Worm (Caenorhabditis elegans) whole organism, midembryonic: ENCODE measurements around the gene Y51H4A.935.

Source experiments
- T22C8.4 ChIP-seq: fragments of 200-800 bp; sonication (Bioruptor generic); IDR thresholded peaks from 2 replicates; pipeline ENCODE4 v1.3.6; 2022; ENCODE audit warnings: missing genetic modification characterization, missing compliant biosample characterization
- cog-1 ChIP-seq: sonication (generic microtip); optimal IDR thresholded peaks from 2 replicates; lab custom pipeline; 2016; ENCODE audit warnings: missing genetic modification characterization, missing compliant biosample characterization
- klf-2 ChIP-seq: fragments of 200-800 bp; sonication (Bioruptor generic); conservative IDR thresholded peaks from 2 replicates; pipeline ENCODE4 v1.3.6; 2022; ENCODE audit warnings: missing genetic modification reagents, missing genetic modification characterization, missing compliant biosample characterization
- med-1 ChIP-seq: sonication (generic microtip); optimal IDR thresholded peaks from 2 replicates; lab custom pipeline; 2017; ENCODE audit warnings: missing genetic modification characterization, mild to moderate bottlenecking, missing compliant biosample characterization, antibody characterized with exemption, missing genetic modification reagents; ENCODE audit not compliant: insufficient read depth
- ref-1 ChIP-seq: fragments of 200-800 bp; sonication (Bioruptor generic); conservative IDR thresholded peaks from 2 replicates; pipeline ENCODE4 v1.3.6; 2022; ENCODE audit warnings: missing genetic modification reagents, missing genetic modification characterization, missing compliant biosample characterization
- tab-1 ChIP-seq: fragments of 200-800 bp; sonication (Bioruptor generic); IDR thresholded peaks from 2 replicates; pipeline ENCODE4 v1.3.6; 2022; ENCODE audit warnings: missing genetic modification characterization, missing compliant biosample characterization
- ztf-23 ChIP-seq: fragments of 200-800 bp; sonication (Bioruptor generic); IDR thresholded peaks from 2 replicates; pipeline ENCODE4 v1.3.6; 2022; ENCODE audit warnings: missing genetic modification reagents, missing genetic modification characterization, missing compliant biosample characterization
- ztf-29 ChIP-seq: fragments of 200-800 bp; sonication (Bioruptor generic); IDR thresholded peaks from 2 replicates; pipeline ENCODE4 v1.3.6; 2022; ENCODE audit warnings: missing genetic modification reagents, missing genetic modification characterization, missing compliant biosample characterization

DNA sequence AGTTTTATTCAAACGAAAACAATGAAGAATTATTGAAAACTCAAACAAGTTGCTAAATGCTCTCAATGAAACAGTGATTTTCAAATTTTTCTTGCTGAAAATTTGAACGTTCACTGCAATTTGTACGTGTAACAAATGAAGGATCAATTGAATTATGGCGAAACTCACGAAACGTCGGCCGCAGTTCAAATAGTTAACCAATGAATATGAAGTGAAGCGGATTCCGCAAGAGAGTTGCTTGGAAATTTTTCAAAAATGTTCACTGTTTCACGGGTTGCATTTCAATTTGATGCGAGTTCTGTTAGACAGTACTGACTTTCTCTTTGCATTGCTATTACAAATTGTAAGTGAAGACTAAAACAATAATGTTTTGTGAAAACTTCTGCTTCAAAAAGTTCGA, 27.9 kb upstream of the Y51H4A.935 start:
- TF ChIP-seq T22C8.4 (GFP tag; lab: Robert Waterston, UW) (no peak), ref-1 (GFP tag; lab: Robert Waterston, UW) (no peak), tab-1 (no peak), cog-1 (tag; lab: Kevin White, UChicago) (no peak), klf-2 (GFP tag; lab: Robert Waterston, UW) (no peak), ztf-29 (GFP tag; lab: Robert Waterston, UW) (no peak), ztf-23 (GFP tag; lab: Robert Waterston, UW) (no peak), med-1 (no peak)
